Fruit fly (Drosophila melanogaster): ENCODE results near the gene Ogg1.
A peak's percentile ranks its signal among the peaks of the same experiment; 100 is the strongest.

Gene Ogg1

dm6 chrX:8690003-8690402, at the start of gene Ogg1, which contains the start of gene Ppt1 (continued):
- TF ChIP-seq pb (GFP tag; optimal IDR thresholded peaks at IDR 0.05), result no peak
- peak; percentile 37; the same call in 1 of the 3 replicates for TF ChIP-seq CG17361 (GFP tag; IDR thresholded peaks at IDR 0.05)
- TF ChIP-seq CG1024 (GFP tag; IDR thresholded peaks at IDR 0.05), result no peak
- TF ChIP-seq CG12104 (GFP tag; optimal IDR thresholded peaks at IDR 0.05), result no peak
- TF ChIP-seq CG12942 (GFP tag; optimal IDR thresholded peaks at IDR 0.05), result peak; percentile 42
- TF ChIP-seq CkIIα-i1 (GFP tag; IDR thresholded peaks at IDR 0.05), result no peak
- peak; percentile 67 for TF ChIP-seq Side (GFP tag; optimal IDR thresholded peaks at IDR 0.05)
- TF ChIP-seq CG4617 (GFP tag; optimal IDR thresholded peaks at IDR 0.05; ENCODE audit: borderline replicate concordance), result peak; percentile 62
- TF ChIP-seq CG18619 (GFP tag; optimal IDR thresholded peaks at IDR 0.05), result no peak
- TF ChIP-seq Aef1 (GFP tag; IDR thresholded peaks at IDR 0.05), result 0 out of 3 replicates have a peak, but pooled peaks have one; percentile 10
- peak; percentile 53 for TF ChIP-seq Atf-2 (GFP tag; optimal IDR thresholded peaks at IDR 0.05)
- TF ChIP-seq Asciz (GFP tag; optimal IDR thresholded peaks at IDR 0.05), result no peak
- 0 out of 3 replicates have a peak, but pooled peaks have one; percentile 29 for TF ChIP-seq ci (GFP tag; IDR thresholded peaks at IDR 0.05)
- TF ChIP-seq ssp (GFP tag; IDR thresholded peaks at IDR 0.05), result no peak
- TF ChIP-seq tgo (GFP tag; IDR thresholded peaks at IDR 0.05), result peak; percentile 33; the same call in 1 of the 3 replicates
- no peak for TF ChIP-seq gsb (GFP tag; IDR thresholded peaks at IDR 0.05)
- TF ChIP-seq wdn (GFP tag; IDR thresholded peaks at IDR 0.05), result no peak
- TF ChIP-seq run (tag; optimal IDR thresholded peaks at IDR 0.05), result no peak
- TF ChIP-seq CG10462 (GFP tag; optimal IDR thresholded peaks at IDR 0.05), result peak; percentile 22
- no peak for TF ChIP-seq TFAM (GFP tag; optimal IDR thresholded peaks at IDR 0.05)
- peak; percentile 54; the same call in 1 of the 2 replicates for TF ChIP-seq CG14014 (GFP tag; IDR thresholded peaks at IDR 0.05)
- no peak for TF ChIP-seq maf-S (GFP tag; optimal IDR thresholded peaks at IDR 0.05)
- no peak for TF ChIP-seq CG42726 (GFP tag; IDR thresholded peaks at IDR 0.05; ENCODE audit: partially characterized antibody)
- TF ChIP-seq Hr51 (GFP tag; optimal IDR thresholded peaks at IDR 0.05), result peak; percentile 38
- TF ChIP-seq CG6689 (GFP tag; IDR thresholded peaks at IDR 0.05), result peak; percentile 42
- TF ChIP-seq nerfin-1 (tag; optimal IDR thresholded peaks at IDR 0.05), result peak; percentile 40
- peak; percentile 43 for TF ChIP-seq CG13123 (GFP tag; optimal IDR thresholded peaks at IDR 0.05)
- peak; percentile 41 for TF ChIP-seq CG17359 (tag; optimal IDR thresholded peaks at IDR 0.05)
- TF ChIP-seq kay (GFP tag; optimal IDR thresholded peaks at IDR 0.05), result no peak
- peak; percentile 23 for TF ChIP-seq CG33557 (GFP tag; optimal IDR thresholded peaks at IDR 0.05)
- peak; percentile 66 for TF ChIP-seq jumu (GFP tag; optimal IDR thresholded peaks at IDR 0.05)
- TF ChIP-seq chn (GFP tag; optimal IDR thresholded peaks at IDR 0.05), result peak; percentile 72
- TF ChIP-seq Eip74EF (GFP tag; optimal IDR thresholded peaks at IDR 0.05), result no peak
- TF ChIP-seq dimm (GFP tag; IDR thresholded peaks at IDR 0.05), result no peak
- no peak for TF ChIP-seq tna (GFP tag; IDR thresholded peaks at IDR 0.05; ENCODE audit: partially characterized antibody)
- no peak for TF ChIP-seq Hey (tag; optimal IDR thresholded peaks at IDR 0.05)
- TF ChIP-seq dm (GFP tag; optimal IDR thresholded peaks at IDR 0.05), result peak; percentile 58
- TF ChIP-seq CG34224 (GFP tag; IDR thresholded peaks at IDR 0.05; ENCODE audit: partially characterized antibody), result peak; percentile 66
- no peak for TF ChIP-seq ham (GFP tag; IDR thresholded peaks at IDR 0.05)
- no peak; the same call in 2 of the 3 replicates for TF ChIP-seq CG16813 (GFP tag; IDR thresholded peaks at IDR 0.05; ENCODE audit: partially characterized antibody)
- TF ChIP-seq CG15269 (tag; optimal IDR thresholded peaks at IDR 0.05), result peak; percentile 42
- TF ChIP-seq YL-1 (GFP tag; optimal IDR thresholded peaks at IDR 0.05), result peak; percentile 45
- TF ChIP-seq pzg (GFP tag; optimal IDR thresholded peaks at IDR 0.05), result peak; percentile 64
- peak; percentile 57 for TF ChIP-seq CG13424 (tag; optimal IDR thresholded peaks at IDR 0.05)
- TF ChIP-seq tap (tag; optimal IDR thresholded peaks at IDR 0.05), result peak; percentile 31
- peak; percentile 19 for TF ChIP-seq nom (GFP tag; optimal IDR thresholded peaks at IDR 0.05)
- TF ChIP-seq BEAF-32 (GFP tag; optimal IDR thresholded peaks at IDR 0.05), result peak; percentile 64
- no peak for TF ChIP-seq Awh (GFP tag; IDR thresholded peaks at IDR 0.05)
- peak; percentile 45 for TF ChIP-seq Antp (GFP tag; optimal IDR thresholded peaks at IDR 0.05)
- 0 out of 3 replicates have a peak, but pooled peaks have one; percentile 29 for TF ChIP-seq Doc3 (GFP tag; IDR thresholded peaks at IDR 0.05; ENCODE audit: partially characterized antibody)
